Fruit fly (Drosophila melanogaster) whole organism, embryonic: ENCODE data around the gene CG12773.
A peak's percentile ranks its signal among the peaks of the same experiment; 100 is the strongest.

Source experiments
- Aef1 ChIP-seq: fragments of 200-800 bp; sonication (Bioruptor generic); IDR thresholded peaks from 3 replicates; pipeline ENCODE4 v1.3.6; 2022; ENCODE audit warnings: missing biosample characterization, missing genetic modification characterization
- Asciz ChIP-seq: fragments of 200-800 bp; sonication (Bioruptor generic); optimal IDR thresholded peaks from 2 replicates; lab custom pipeline; 2017; ENCODE audit warnings: missing biosample characterization, mild to moderate bottlenecking, missing genetic modification characterization, missing genetic modification reagents
- Atf3 ChIP-seq: fragments of 200-800 bp; sonication (Bioruptor generic); optimal IDR thresholded peaks from 3 replicates; lab custom pipeline; 2016; ENCODE audit warnings: missing biosample characterization, missing genetic modification characterization
- CG12071 ChIP-seq: fragments of 200-800 bp; sonication (Bioruptor generic); optimal IDR thresholded peaks from 3 replicates; lab custom pipeline; 2018; ENCODE audit warnings: missing biosample characterization, mild to moderate bottlenecking, missing genetic modification characterization
- CG14667 ChIP-seq: fragments of 200-800 bp; sonication (Bioruptor generic); IDR thresholded peaks from 2 replicates; pipeline ENCODE4 v1.3.6; 2022; ENCODE audit warnings: missing biosample characterization, missing genetic modification characterization
- CG15269 ChIP-seq: fragments of 200-800 bp; sonication (Bioruptor generic); optimal IDR thresholded peaks from 2 replicates; lab custom pipeline; 2018; ENCODE audit warnings: missing biosample characterization, mild to moderate bottlenecking, missing genetic modification characterization, moderate library complexity
- CG16779 ChIP-seq: fragments of 200-800 bp; sonication (Bioruptor generic); IDR thresholded peaks from 2 replicates; pipeline ENCODE4 v1.3.6; 2022; ENCODE audit warnings: missing biosample characterization, missing genetic modification characterization
- CG2116 ChIP-seq: fragments of 200-800 bp; sonication (Bioruptor generic); optimal IDR thresholded peaks from 3 replicates; lab custom pipeline; 2018; ENCODE audit warnings: missing biosample characterization, mild to moderate bottlenecking, missing genetic modification characterization
- CG2712 ChIP-seq: fragments of 200-800 bp; optimal IDR thresholded peaks from 3 replicates; lab custom pipeline; 2019; ENCODE audit warnings: missing biosample characterization, mild to moderate bottlenecking, missing genetic modification characterization, moderate library complexity
- CG3065 ChIP-seq: fragments of 200-800 bp; sonication (Bioruptor generic); optimal IDR thresholded peaks from 2 replicates; lab custom pipeline; 2016; ENCODE audit warnings: missing biosample characterization, missing genetic modification characterization
- CG31441 ChIP-seq: fragments of 200-800 bp; sonication (Bioruptor generic); IDR thresholded peaks from 2 replicates; pipeline ENCODE4 v1.3.6; 2022; ENCODE audit warnings: missing biosample characterization, missing genetic modification characterization
- CG4328 ChIP-seq: fragments of 200-800 bp; sonication (Bioruptor generic); optimal IDR thresholded peaks from 3 replicates; lab custom pipeline; 2017; ENCODE audit warnings: missing biosample characterization, missing genetic modification reagents, missing genetic modification characterization
- CG4424 ChIP-seq: fragments of 200-800 bp; sonication (Bioruptor generic); optimal IDR thresholded peaks from 3 replicates; lab custom pipeline; 2016; ENCODE audit warnings: missing biosample characterization, missing genetic modification characterization
- CG4854 ChIP-seq: fragments of 200-800 bp; sonication (Bioruptor generic); optimal IDR thresholded peaks from 2 replicates; lab custom pipeline; 2016; ENCODE audit warnings: missing biosample characterization, missing genetic modification characterization, inconsistent platforms
- CG6254 ChIP-seq: fragments of 200-800 bp; sonication (Bioruptor generic); optimal IDR thresholded peaks from 3 replicates; lab custom pipeline; 2017; ENCODE audit warnings: mild to moderate bottlenecking, missing biosample characterization, missing genetic modification reagents, missing genetic modification characterization
- CG6683 ChIP-seq: fragments of 200-800 bp; sonication (Bioruptor generic); optimal IDR thresholded peaks from 2 replicates; lab custom pipeline; 2017; ENCODE audit warnings: missing biosample characterization, mild to moderate bottlenecking, missing genetic modification characterization, missing genetic modification reagents
- CG7271 ChIP-seq: fragments of 200-800 bp; sonication (Bioruptor generic); optimal IDR thresholded peaks from 2 replicates; lab custom pipeline; 2018; ENCODE audit warnings: missing biosample characterization, mild to moderate bottlenecking, missing genetic modification characterization, moderate library complexity
- CG7963 ChIP-seq: fragments of 200-800 bp; sonication (Bioruptor generic); IDR thresholded peaks from 3 replicates; pipeline ENCODE4 v1.3.6; 2022; ENCODE audit warnings: missing biosample characterization, missing genetic modification characterization; ENCODE audit not compliant: partially characterized antibody
- CG8089 ChIP-seq: fragments of 200-800 bp; sonication (Bioruptor generic); optimal IDR thresholded peaks from 3 replicates; lab custom pipeline; 2016; ENCODE audit warnings: missing biosample characterization, missing genetic modification characterization
- CG8290 ChIP-seq, 3 experiments: fragments of 200-800 bp; sonication (Bioruptor generic); optimal IDR thresholded peaks; 2 replicates each; lab custom pipeline; 2016 to 2019; ENCODE audit warnings: missing biosample characterization in 3 of 3, missing genetic modification characterization in 3 of 3, mild to moderate bottlenecking in 2 of 3, moderate library complexity in 1 of 3
- CG9932 ChIP-seq: fragments of 200-800 bp; sonication (Bioruptor generic); IDR thresholded peaks from 2 replicates; pipeline ENCODE4 v1.3.6; 2022; ENCODE audit warnings: missing biosample characterization, missing genetic modification characterization
- Ets65A ChIP-seq: fragments of 200-800 bp; sonication (Bioruptor generic); peaks from one replicate; lab custom pipeline; 2016; ENCODE audit warnings: missing biosample characterization, missing genetic modification characterization
- Fer1 ChIP-seq: fragments of 200-800 bp; sonication (Bioruptor generic); optimal IDR thresholded peaks from 2 replicates; lab custom pipeline; 2017; ENCODE audit warnings: missing biosample characterization, mild to moderate bottlenecking, missing genetic modification characterization
- Gsc ChIP-seq: fragments of 200-800 bp; sonication (Bioruptor generic); IDR thresholded peaks from 2 replicates; pipeline ENCODE4 v1.3.6; 2022; ENCODE audit warnings: missing biosample characterization, missing genetic modification characterization
- Gug ChIP-seq: fragments of 200-800 bp; sonication (Bioruptor generic); IDR thresholded peaks from 4 replicates; pipeline ENCODE4 v1.3.6; 2022; ENCODE audit warnings: missing biosample characterization, missing genetic modification characterization
- HHEX ChIP-seq: fragments of 200-800 bp; sonication (Bioruptor generic); optimal IDR thresholded peaks from 3 replicates; lab custom pipeline; 2017; ENCODE audit warnings: missing biosample characterization, mild to moderate bottlenecking, missing genetic modification characterization, missing genetic modification reagents
- Hr3 ChIP-seq: fragments of 200-800 bp; sonication (Bioruptor generic); optimal IDR thresholded peaks from 3 replicates; lab custom pipeline; 2016; ENCODE audit warnings: missing biosample characterization, missing genetic modification characterization
- Lpt ChIP-seq: fragments of >200 bp; optimal IDR thresholded peaks from 2 replicates; lab custom pipeline; 2018; ENCODE audit warnings: missing biosample characterization, missing genetic modification characterization
- Mad ChIP-seq: fragments of 200-800 bp; sonication (Bioruptor generic); optimal IDR thresholded peaks from 2 replicates; lab custom pipeline; 2016; ENCODE audit warnings: missing biosample characterization, missing genetic modification characterization
- Nf-YA ChIP-seq: fragments of 200-800 bp; sonication (Bioruptor generic); IDR thresholded peaks from 2 replicates; pipeline ENCODE4 v1.3.6; 2022; ENCODE audit warnings: missing biosample characterization, missing genetic modification characterization
- Sin3A ChIP-seq: fragments of >200 bp; optimal IDR thresholded peaks from 2 replicates; lab custom pipeline; 2018
- Sox102F ChIP-seq: fragments of 200-800 bp; sonication (Bioruptor generic); optimal IDR thresholded peaks from 2 replicates; lab custom pipeline; 2018; ENCODE audit warnings: missing biosample characterization, mild to moderate bottlenecking, missing genetic modification characterization, moderate library complexity
- amos ChIP-seq: fragments of 200-800 bp; sonication (Bioruptor generic); IDR thresholded peaks from 2 replicates; pipeline ENCODE4 v1.3.6; 2022; ENCODE audit warnings: missing biosample characterization, missing genetic modification characterization; ENCODE audit not compliant: partially characterized antibody
- bbx ChIP-seq: fragments of 200-800 bp; sonication (Bioruptor generic); IDR thresholded peaks from 2 replicates; pipeline ENCODE4 v1.3.6; 2022; ENCODE audit warnings: missing biosample characterization, missing genetic modification characterization; ENCODE audit not compliant: partially characterized antibody
- bcd ChIP-seq: fragments of 200-800 bp; sonication (Bioruptor generic); optimal IDR thresholded peaks from 2 replicates; lab custom pipeline; 2017; ENCODE audit warnings: missing biosample characterization, mild to moderate bottlenecking, missing genetic modification characterization
- gce ChIP-seq: fragments of 200-800 bp; sonication (Bioruptor generic); IDR thresholded peaks from 3 replicates; pipeline ENCODE4 v1.3.6; 2022; ENCODE audit warnings: missing biosample characterization, missing genetic modification characterization
- hkb ChIP-seq, 2 experiments: fragments of 200-800 bp in 1 of 2; fragments of >200 bp in 1 of 2; sonication (Bioruptor generic) in 1 of 2; IDR thresholded peaks in 1 of 2; optimal IDR thresholded peaks in 1 of 2; 2 replicates each; pipeline versions ENCODE4 v1.3.6 to Lab custom; 2017 to 2022; ENCODE audit warnings: missing biosample characterization in 1 of 2, missing genetic modification characterization in 1 of 2
- lmd ChIP-seq: fragments of 200-800 bp; sonication (Bioruptor generic); IDR thresholded peaks from 2 replicates; pipeline ENCODE4 v1.3.6; 2022; ENCODE audit warnings: missing biosample characterization, missing genetic modification characterization
- nerfin-2 ChIP-seq: fragments of 200-800 bp; sonication (Bioruptor generic); IDR thresholded peaks from 2 replicates; pipeline ENCODE4 v1.3.6; 2022; ENCODE audit warnings: missing biosample characterization, missing genetic modification characterization; ENCODE audit not compliant: partially characterized antibody
- pzg ChIP-seq: fragments of 200-800 bp; sonication (Bioruptor generic); optimal IDR thresholded peaks from 3 replicates; lab custom pipeline; 2018; ENCODE audit warnings: missing biosample characterization, mild to moderate bottlenecking, missing genetic modification characterization, moderate library complexity
- sisA ChIP-seq: fragments of 200-800 bp; sonication (Bioruptor generic); IDR thresholded peaks from 2 replicates; pipeline ENCODE4 v1.3.6; 2022; ENCODE audit warnings: missing biosample characterization, missing genetic modification characterization
- sug ChIP-seq: fragments of 200-800 bp; optimal IDR thresholded peaks from 2 replicates; lab custom pipeline; 2019; ENCODE audit warnings: missing biosample characterization, mild to moderate bottlenecking, missing genetic modification characterization, moderate library complexity
- tin ChIP-seq: fragments of 200-800 bp; sonication (Bioruptor generic); optimal IDR thresholded peaks from 3 replicates; lab custom pipeline; 2016; ENCODE audit warnings: missing biosample characterization, missing genetic modification characterization
- trem ChIP-seq: fragments of 200-800 bp; optimal IDR thresholded peaks from 3 replicates; lab custom pipeline; 2019; ENCODE audit warnings: missing biosample characterization, mild to moderate bottlenecking, missing genetic modification characterization, moderate library complexity
- vnd ChIP-seq: fragments of 200-800 bp; sonication (Bioruptor generic); IDR thresholded peaks from 3 replicates; pipeline ENCODE4 v1.3.6; 2022; ENCODE audit warnings: missing biosample characterization, missing genetic modification characterization; ENCODE audit not compliant: partially characterized antibody
- wek ChIP-seq: fragments of 200-800 bp; sonication (Bioruptor generic); optimal IDR thresholded peaks from 3 replicates; lab custom pipeline; 2018; ENCODE audit warnings: missing biosample characterization, mild to moderate bottlenecking, missing genetic modification characterization, moderate library complexity
- zfh1 ChIP-seq: fragments of 200-800 bp; sonication (Bioruptor generic); IDR thresholded peaks from 3 replicates; pipeline ENCODE4 v1.3.6; 2022; ENCODE audit warnings: missing biosample characterization, missing genetic modification characterization

Gene CG12773

dm6 chrX:1399056-1400003 lies 45.5 kb upstream of the CG12773 start (continued):
- TF ChIP-seq hkb (optimal IDR thresholded peaks at IDR 0.05; lab: Kevin White, UChicago) = no peak
- TF ChIP-seq hkb (GFP tag; IDR thresholded peaks at IDR 0.05; lab: Robert Waterston, UW) = 0 out of 2 replicates have a peak, but pooled peaks have one; percentile 12
- peak; percentile 64 for TF ChIP-seq sug
- no peak for TF ChIP-seq Sin3A (lab: Kevin White, UChicago)
- no peak for TF ChIP-seq wek
- no peak for TF ChIP-seq Mad (GFP tag; lab: Kevin White, UChicago)
- TF ChIP-seq CG9932 (GFP tag; lab: Robert Waterston, UW) = peak; percentile 24; the same call in 1 of the 2 replicates
- no peak for TF ChIP-seq CG16779 (GFP tag; lab: Robert Waterston, UW)
- TF ChIP-seq Aef1 (GFP tag; lab: Robert Waterston, UW) = no peak
- no peak for TF ChIP-seq lmd (GFP tag; lab: Robert Waterston, UW)
- TF ChIP-seq bbx (GFP tag; lab: Robert Waterston, UW) = peak; percentile 49; the same call in 1 of the 2 replicates
- peak; percentile 85 for TF ChIP-seq Ets65A (GFP tag; lab: Kevin White, UChicago)
- TF ChIP-seq trem (tag; lab: Kevin White, UChicago) = no peak
- TF ChIP-seq CG7963 (GFP tag; lab: Robert Waterston, UW) = 0 out of 3 replicates have a peak, but pooled peaks have one; percentile 24
- 0 out of 3 replicates have a peak, but pooled peaks have one; percentile 9 for TF ChIP-seq gce (GFP tag; lab: Robert Waterston, UW)
- no peak for TF ChIP-seq Gsc (GFP tag; lab: Robert Waterston, UW)
- TF ChIP-seq CG7271 (tag; lab: Kevin White, UChicago) = no peak
- peak; percentile 18 for TF ChIP-seq CG6254 (GFP tag; lab: Kevin White, UChicago)
- no peak for TF ChIP-seq sisA (GFP tag; lab: Robert Waterston, UW)
- no peak for TF ChIP-seq CG6683 (GFP tag; lab: Kevin White, UChicago)
- TF ChIP-seq CG15269 (tag; lab: Kevin White, UChicago) = no peak
- TF ChIP-seq CG2116 = no peak
- no peak for TF ChIP-seq Gug
- peak; percentile 45 for TF ChIP-seq CG4328
- TF ChIP-seq CG4424 (GFP tag; lab: Kevin White, UChicago) = no peak
- no peak for TF ChIP-seq HHEX (GFP tag; lab: Kevin White, UChicago)
- TF ChIP-seq amos (GFP tag; lab: Robert Waterston, UW) = peak; percentile 17; the same call in 1 of the 2 replicates
- TF ChIP-seq zfh1 (GFP tag; lab: Robert Waterston, UW) = 0 out of 3 replicates have a peak, but pooled peaks have one; percentile 4
- TF ChIP-seq pzg (GFP tag; lab: Kevin White, UChicago) = peak; percentile 58
- 0 out of 2 replicates have a peak, but pooled peaks have one; percentile 7 for TF ChIP-seq Nf-YA (GFP tag; lab: Robert Waterston, UW)
- no peak for TF ChIP-seq Asciz (GFP tag; lab: Kevin White, UChicago)
- no peak for TF ChIP-seq Lpt
- TF ChIP-seq CG12071 = no peak
- TF ChIP-seq nerfin-2 (GFP tag; lab: Robert Waterston, UW) = 0 out of 2 replicates have a peak, but pooled peaks have one; percentile 40
- no peak for TF ChIP-seq CG8089
- TF ChIP-seq CG14667 (GFP tag; lab: Robert Waterston, UW) = no peak
- TF ChIP-seq Atf3 = no peak
- TF ChIP-seq tin (GFP tag; lab: Kevin White, UChicago) = no peak
- TF ChIP-seq CG8290 (GFP tag; optimal IDR thresholded peaks at IDR 0.05; lab: Kevin White, UChicago) = peak; percentile 60
- TF ChIP-seq CG8290 (tag; optimal IDR thresholded peaks at IDR 0.05; lab: Kevin White, UChicago) = peak in 1 of 2 experiments; percentile 85
- peak; percentile 86 for TF ChIP-seq Hr3
- no peak for TF ChIP-seq Sox102F
- no peak for TF ChIP-seq CG31441 (GFP tag; lab: Robert Waterston, UW)
- TF ChIP-seq CG3065 (GFP tag; lab: Kevin White, UChicago) = no peak
- TF ChIP-seq vnd (GFP tag; lab: Robert Waterston, UW) = 0 out of 3 replicates have a peak, but pooled peaks have one; percentile 18
- no peak for TF ChIP-seq bcd (GFP tag; lab: Kevin White, UChicago)
- no peak for TF ChIP-seq CG4854 (GFP tag; lab: Kevin White, UChicago)
- peak; percentile 21 for TF ChIP-seq Fer1 (GFP tag; lab: Kevin White, UChicago)
- TF ChIP-seq CG2712 (tag; lab: Kevin White, UChicago) = peak; percentile 14
